Worm (Caenorhabditis elegans) whole organism, L1 larva: ENCODE measurements around the gene dnj-2.

Experiments
- C04F5.9 ChIP-seq: sonication (generic microtip); optimal IDR thresholded peaks from 2 replicates; lab custom pipeline; 2016; ENCODE audit warnings: missing genetic modification characterization, missing compliant biosample characterization
- C16A3.4 ChIP-seq: fragments of 150-350 bp; optimal IDR thresholded peaks from 2 replicates; lab custom pipeline; 2014; ENCODE audit warnings: missing biosample characterization, missing genetic modification characterization
- Y116A8C.19 ChIP-seq: sonication (generic microtip); optimal IDR thresholded peaks from 2 replicates; lab custom pipeline; 2016; ENCODE audit warnings: missing compliant biosample characterization, missing genetic modification characterization, borderline replicate concordance
- ceh-8 ChIP-seq: fragments of 200-800 bp; sonication (Bioruptor generic); optimal IDR thresholded peaks from 2 replicates; lab custom pipeline; 2018; ENCODE audit warnings: mild to moderate bottlenecking, missing genetic modification characterization, moderate library complexity, missing compliant biosample characterization
- dsc-1 ChIP-seq: sonication (generic microtip); optimal IDR thresholded peaks from 2 replicates; lab custom pipeline; 2016; ENCODE audit warnings: mild to moderate bottlenecking, missing genetic modification characterization, missing compliant biosample characterization
- efl-1 ChIP-seq, 4 experiments: fragments of 150-350 bp; optimal IDR thresholded peaks in 3 of 4; peaks in 1 of 4; 1 replicate in 1 of 4; 2 replicates in 3 of 4; lab custom pipeline; 2014; ENCODE audit warnings: missing biosample characterization in 2 of 4, missing genetic modification characterization in 2 of 4, missing genetic modification reagents in 2 of 4
- elt-2 ChIP-seq: sonication (generic microtip); optimal IDR thresholded peaks from 2 replicates; lab custom pipeline; 2016; ENCODE audit warnings: missing genetic modification characterization, mild to moderate bottlenecking, inconsistent platforms, missing compliant biosample characterization, missing genetic modification reagents
- fkh-10 ChIP-seq: sonication (generic microtip); optimal IDR thresholded peaks from 2 replicates; lab custom pipeline; 2017; ENCODE audit warnings: missing biosample characterization, missing genetic modification reagents, missing genetic modification characterization
- fkh-8 ChIP-seq: sonication (generic microtip); optimal IDR thresholded peaks from 2 replicates; lab custom pipeline; 2016; ENCODE audit warnings: mild to moderate bottlenecking, missing genetic modification characterization, missing compliant biosample characterization
- hpl-2 ChIP-seq: fragments of 150-350 bp; optimal IDR thresholded peaks from 2 replicates; lab custom pipeline; 2014; ENCODE audit warnings: missing biosample characterization, missing genetic modification reagents, missing genetic modification characterization
- irx-1 ChIP-seq: sonication (generic microtip); optimal IDR thresholded peaks from 2 replicates; lab custom pipeline; 2016; ENCODE audit warnings: missing genetic modification characterization, missing compliant biosample characterization
- jun-1 ChIP-seq: fragments of 150-350 bp; optimal IDR thresholded peaks from 2 replicates; lab custom pipeline; 2014; ENCODE audit warnings: missing biosample characterization, missing genetic modification reagents, missing genetic modification characterization
- lin-13 ChIP-seq: fragments of 150-350 bp; optimal IDR thresholded peaks from 2 replicates; lab custom pipeline; 2014; ENCODE audit warnings: missing biosample characterization, missing genetic modification reagents, missing genetic modification characterization
- lin-14 ChIP-seq: fragments of 200-800 bp; sonication (Bioruptor generic); optimal IDR thresholded peaks from 2 replicates; lab custom pipeline; 2018; ENCODE audit warnings: mild to moderate bottlenecking, missing genetic modification characterization, moderate library complexity, missing compliant biosample characterization
- lin-15B ChIP-seq: fragments of 150-350 bp; sonication (generic microtip); optimal IDR thresholded peaks from 3 replicates; lab custom pipeline; 2014; ENCODE audit warnings: missing biosample characterization, missing genetic modification characterization
- lin-39 ChIP-seq: fragments of 150-350 bp; optimal IDR thresholded peaks from 2 replicates; lab custom pipeline; 2014; ENCODE audit warnings: missing biosample characterization, missing genetic modification reagents, missing genetic modification characterization
- lsy-2 ChIP-seq, 2 experiments: fragments of 150-350 bp; optimal IDR thresholded peaks; 2 replicates each; lab custom pipeline; 2014; ENCODE audit warnings: missing biosample characterization in 2 of 2, missing genetic modification characterization in 2 of 2
- mdl-1 ChIP-seq, 2 experiments: fragments of 150-350 bp; optimal IDR thresholded peaks; 2 replicates each; lab custom pipeline; 2014 to 2017; ENCODE audit warnings: missing biosample characterization in 2 of 2, missing genetic modification characterization in 2 of 2, inconsistent platforms in 1 of 2
- nhr-47 ChIP-seq: sonication (generic microtip); optimal IDR thresholded peaks from 2 replicates; lab custom pipeline; 2016; ENCODE audit warnings: mild to moderate bottlenecking, missing genetic modification characterization, moderate library complexity, missing compliant biosample characterization
- nhr-71 ChIP-seq: sonication (generic microtip); optimal IDR thresholded peaks from 2 replicates; lab custom pipeline; 2016; ENCODE audit warnings: mild to moderate bottlenecking, missing genetic modification characterization, moderate library complexity, missing compliant biosample characterization
- nhr-84 ChIP-seq: sonication (generic microtip); optimal IDR thresholded peaks from 2 replicates; lab custom pipeline; 2017; ENCODE audit warnings: missing biosample characterization, missing genetic modification characterization
- nhr-85 ChIP-seq: sonication (generic microtip); peaks from one replicate; lab custom pipeline; 2016; ENCODE audit warnings: missing genetic modification characterization, inconsistent platforms, missing compliant biosample characterization
- skn-1 ChIP-seq: fragments of 150-350 bp; optimal IDR thresholded peaks from 2 replicates; lab custom pipeline; 2014; ENCODE audit warnings: missing biosample characterization, missing genetic modification characterization
- snpc-4 ChIP-seq: fragments of 150-350 bp; optimal IDR thresholded peaks from 2 replicates; lab custom pipeline; 2014; ENCODE audit warnings: missing biosample characterization, missing genetic modification characterization
- snu-23 ChIP-seq: sonication (generic microtip); optimal IDR thresholded peaks from 2 replicates; lab custom pipeline; 2016; ENCODE audit warnings: missing genetic modification characterization, missing compliant biosample characterization
- sox-4 ChIP-seq: sonication (generic microtip); optimal IDR thresholded peaks from 2 replicates; lab custom pipeline; 2016; ENCODE audit warnings: missing genetic modification characterization, missing compliant biosample characterization
- sptf-1 ChIP-seq: fragments of 150-350 bp; optimal IDR thresholded peaks from 2 replicates; lab custom pipeline; 2014; ENCODE audit warnings: missing biosample characterization, missing genetic modification characterization
- sup-37 ChIP-seq: fragments of 200-800 bp; sonication (Bioruptor generic); optimal IDR thresholded peaks from 2 replicates; lab custom pipeline; 2018; ENCODE audit warnings: mild to moderate bottlenecking, missing genetic modification characterization, missing compliant biosample characterization
- swsn-7 ChIP-seq: sonication (generic microtip); optimal IDR thresholded peaks from 2 replicates; lab custom pipeline; 2016; ENCODE audit warnings: missing genetic modification characterization, missing compliant biosample characterization
- tbx-2 ChIP-seq: sonication (generic microtip); optimal IDR thresholded peaks from 2 replicates; lab custom pipeline; 2016; ENCODE audit warnings: missing genetic modification characterization, missing compliant biosample characterization
- tlp-1 ChIP-seq: fragments of 150-350 bp; optimal IDR thresholded peaks from 2 replicates; lab custom pipeline; 2014; ENCODE audit warnings: missing biosample characterization, missing genetic modification characterization
- xbp-1 ChIP-seq: sonication (generic microtip); optimal IDR thresholded peaks from 2 replicates; lab custom pipeline; 2016; ENCODE audit warnings: missing genetic modification characterization, missing compliant biosample characterization
- ztf-11 ChIP-seq, 2 experiments: sonication (generic microtip); optimal IDR thresholded peaks; 2 replicates each; lab custom pipeline; 2016 to 2017; ENCODE audit warnings: missing genetic modification characterization in 2 of 2, missing biosample characterization in 1 of 2, missing compliant biosample characterization in 1 of 2

Gene dnj-2

ce11 chrIV:11319884-11320362 is 6.1 kb upstream of the dnj-2 start, which contains the start of gene B0035.18:
TSS of gene B0035.18 (plus strand) at chrIV:11320312.
- TF ChIP-seq lsy-2 (tag; optimal IDR thresholded peaks at IDR 0.05; lab: Kevin White, UChicago) (peak in 1 of 2 experiments; percentile 40), elt-2 (tag; lab: Kevin White, UChicago) (no peak)

ce11 chrIV:11317119-11317518 is 3.3 kb upstream of the dnj-2 start, which contains the start of gene gspd-1:
TSS of gene gspd-1 (plus strand) at chrIV:11317419.
- TF ChIP-seq snpc-4 (tag; lab: Kevin White, UChicago) (no peak), sptf-1 (tag; lab: Kevin White, UChicago) (no peak), elt-2 (tag; lab: Kevin White, UChicago) (no peak), lin-15B (tag; lab: Kevin White, UChicago) (no peak), hpl-2 (GFP tag; lab: Kevin White, UChicago) (no peak), nhr-47 (no peak), dsc-1 (tag; lab: Kevin White, UChicago) (no peak)

ce11 chrIV:11316640-11317039 is 2.9 kb upstream of the dnj-2 start:
- no peak for TF ChIP-seq fkh-8 (tag; lab: Kevin White, UChicago)
- no peak for TF ChIP-seq C04F5.9 (tag; lab: Kevin White, UChicago)
- TF ChIP-seq nhr-85 (tag; lab: Kevin White, UChicago) = peak; percentile 53
- no peak for TF ChIP-seq lin-13 (GFP tag; lab: Kevin White, UChicago)
- TF ChIP-seq hpl-2 (GFP tag; lab: Kevin White, UChicago) = no peak
- TF ChIP-seq snu-23 = no peak
- TF ChIP-seq tbx-2 (tag; lab: Kevin White, UChicago) = no peak
- no peak for TF ChIP-seq Y116A8C.19
- no peak for TF ChIP-seq lin-39 (tag; lab: Kevin White, UChicago)
- TF ChIP-seq sox-4 = no peak
- TF ChIP-seq nhr-84 = no peak
- TF ChIP-seq skn-1 (tag; lab: Kevin White, UChicago) = peak; percentile 31
- no peak for TF ChIP-seq mdl-1 (tag; optimal IDR thresholded peaks at IDR 0.05; lab: Kevin White, UChicago)
- TF ChIP-seq, all 84 proteins: peak for 2

- TF ChIP-seq swsn-7 (no peak), nhr-71 (tag; lab: Kevin White, UChicago) (no peak), C16A3.4 (tag; lab: Kevin White, UChicago) (no peak), skn-1 (tag; lab: Kevin White, UChicago) (peak; percentile 78), fkh-8 (tag; lab: Kevin White, UChicago) (no peak), nhr-84 (no peak), efl-1 (optimal IDR thresholded peaks at IDR 0.05; lab: Kevin White, UChicago) (no peak), efl-1 (GFP tag; optimal IDR thresholded peaks at IDR 0.05 in 1 of 2; lab: Kevin White, UChicago) (no peak), lin-14 (GFP tag; lab: Kevin White, UChicago) (peak; percentile 51), nhr-85 (tag; lab: Kevin White, UChicago) (peak; percentile 31)
These were observed 2.3 kb upstream of the dnj-2 start for ce11 chrIV:11316106-11316505.

ce11 chrIV:11315688-11316087 is 1.9 kb upstream of the dnj-2 start:
- TF ChIP-seq efl-1 (optimal IDR thresholded peaks at IDR 0.05; lab: Kevin White, UChicago) (no peak), efl-1 (GFP tag; optimal IDR thresholded peaks at IDR 0.05 in 1 of 2; lab: Kevin White, UChicago) (peak in 1 of 2 experiments; percentile 90), sptf-1 (tag; lab: Kevin White, UChicago) (no peak), xbp-1 (tag; lab: Kevin White, UChicago) (no peak), ceh-8 (GFP tag; lab: Kevin White, UChicago) (no peak), lin-15B (tag; lab: Kevin White, UChicago) (no peak), sup-37 (GFP tag; lab: Kevin White, UChicago) (no peak), irx-1 (tag; lab: Kevin White, UChicago) (no peak), fkh-10 (no peak), elt-2 (tag; lab: Kevin White, UChicago) (no peak), jun-1 (tag; lab: Kevin White, UChicago) (no peak), nhr-85 (tag; lab: Kevin White, UChicago) (peak; percentile 80), tlp-1 (tag; lab: Kevin White, UChicago) (no peak), ztf-11 (tag; optimal IDR thresholded peaks at IDR 0.05; lab: Kevin White, UChicago) (peak in 1 of 2 experiments; percentile 26)
